Fruit fly (Drosophila melanogaster) whole organism, embryonic: Measurements from ENCODE around the gene Ance-2.

ENCODE experiments used
- CG15269 ChIP-seq: fragments of 200-800 bp; sonication (Bioruptor generic); optimal IDR thresholded peaks from 2 replicates; lab custom pipeline; 2018; ENCODE audit warnings: missing biosample characterization, mild to moderate bottlenecking, missing genetic modification characterization, moderate library complexity
- CG31441 ChIP-seq: fragments of 200-800 bp; sonication (Bioruptor generic); IDR thresholded peaks from 2 replicates; pipeline ENCODE4 v1.3.6; 2022; ENCODE audit warnings: missing biosample characterization, missing genetic modification characterization
- psq ChIP-seq: fragments of 200-800 bp; sonication (Bioruptor generic); optimal IDR thresholded peaks from 2 replicates; lab custom pipeline; 2017; ENCODE audit warnings: missing biosample characterization, missing genetic modification characterization
- zen2 ChIP-seq: fragments of 200-800 bp; sonication (Bioruptor generic); IDR thresholded peaks from 3 replicates; pipeline ENCODE4 v1.3.6; 2022; ENCODE audit warnings: missing biosample characterization, missing genetic modification characterization; ENCODE audit not compliant: partially characterized antibody

DNA sequence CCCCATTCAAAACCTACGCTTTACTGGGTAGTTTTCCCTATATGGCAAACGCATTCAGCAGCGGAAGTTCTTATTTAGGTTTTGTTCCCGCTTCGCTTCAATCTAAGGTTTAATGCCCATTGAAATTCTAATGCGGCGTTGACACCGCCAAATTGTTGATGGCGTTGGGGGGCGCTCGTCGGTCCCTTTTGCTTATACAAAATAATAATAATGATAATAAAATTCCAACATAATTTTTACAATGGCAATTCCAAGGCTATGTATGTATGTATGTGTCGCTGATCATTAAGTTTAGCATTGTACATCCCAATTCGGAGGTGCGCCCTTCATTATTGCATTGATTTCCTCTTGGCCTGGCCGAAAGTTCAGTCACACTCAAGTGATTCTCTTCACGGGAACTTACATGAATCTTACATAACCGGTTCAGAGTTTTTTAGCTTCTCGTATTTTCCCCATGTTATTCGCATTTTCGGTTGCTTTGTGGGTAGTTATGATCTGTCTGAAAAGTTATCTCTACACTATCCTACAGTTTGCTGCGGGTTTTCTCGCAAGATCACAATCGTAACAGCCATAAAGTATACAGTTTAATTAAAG lies 25.0 kb upstream of the Ance-2 start:
- TF ChIP-seq psq (GFP tag; lab: Kevin White, UChicago): no peak
- TF ChIP-seq CG15269 (tag; lab: Kevin White, UChicago): no peak
- TF ChIP-seq CG31441 (GFP tag; lab: Robert Waterston, UW): no peak
- TF ChIP-seq zen2: no peak
